Fruit fly (Drosophila melanogaster) whole organism: Measurements from ENCODE around the gene TwdlO.

Experiments used
- CG8478 ChIP-seq: fragments of >200 bp; optimal IDR thresholded peaks from 2 replicates; lab custom pipeline; 2018; ENCODE audit warnings: inconsistent platforms
- Dll ChIP-seq: fragments of >200 bp; optimal IDR thresholded peaks from 2 replicates; lab custom pipeline; 2017
- EcR ChIP-seq, 2 experiments: fragments of >200 bp; optimal IDR thresholded peaks; 2 replicates each; lab custom pipeline; 2017; ENCODE audit warnings: missing biosample characterization in 2 of 2, missing genetic modification characterization in 2 of 2, missing genetic modification reagents in 2 of 2
- pan ChIP-seq: fragments of >200 bp; optimal IDR thresholded peaks from 2 replicates; lab custom pipeline; 2017
- psq ChIP-seq: fragments of >200 bp; optimal IDR thresholded peaks from 2 replicates; lab custom pipeline; 2017
- usp ChIP-seq: fragments of >200 bp; optimal IDR thresholded peaks from 2 replicates; lab custom pipeline; 2017; ENCODE audit warnings: missing biosample characterization, missing genetic modification characterization, mixed read lengths

dm6 chr3R:26623493-26623956 lies 3.0 kb downstream of the TwdlO start, which contains the start of gene TwdlB:
- TF ChIP-seq CG8478 (no peak), psq (lab: Kevin White, UChicago) (no peak), usp (no peak), Dll (lab: Kevin White, UChicago) (no peak), pan (lab: Kevin White, UChicago) (no peak), EcR (GFP tag; optimal IDR thresholded peaks at IDR 0.05; lab: Kevin White, UChicago) (no peak)
